Worm (Caenorhabditis elegans) whole organism, late embryonic: Measurements from ENCODE around the gene Y47D3B.12.
A peak's percentile ranks its signal among the peaks of the same experiment; 100 is the strongest.

Experiments used
- K02D7.2 ChIP-seq: sonication (generic microtip); optimal IDR thresholded peaks from 2 replicates; lab custom pipeline; 2017; ENCODE audit warnings: mild to moderate bottlenecking, missing genetic modification characterization, missing compliant biosample characterization
- ama-1 ChIP-seq: fragments of 150-350 bp; optimal IDR thresholded peaks from 2 replicates; lab custom pipeline; 2014
- ceh-14 ChIP-seq: sonication (generic microtip); optimal IDR thresholded peaks from 2 replicates; lab custom pipeline; 2016; ENCODE audit warnings: missing genotype, missing genetic modification characterization, missing compliant biosample characterization
- elt-4 ChIP-seq: sonication (generic microtip); optimal IDR thresholded peaks from 2 replicates; lab custom pipeline; 2016; ENCODE audit warnings: missing genetic modification characterization, missing compliant biosample characterization
- fkh-10 ChIP-seq: fragments of 150-350 bp; optimal IDR thresholded peaks from 2 replicates; lab custom pipeline; 2014; ENCODE audit warnings: missing biosample characterization, missing genetic modification reagents, missing genetic modification characterization
- lin-11 ChIP-seq: fragments of 200-800 bp; sonication (Bioruptor generic); optimal IDR thresholded peaks from 2 replicates; lab custom pipeline; 2018; ENCODE audit warnings: mild to moderate bottlenecking, missing genetic modification characterization, missing compliant biosample characterization
- nhr-11 ChIP-seq: fragments of 150-350 bp; optimal IDR thresholded peaks from 2 replicates; lab custom pipeline; 2014; ENCODE audit warnings: missing biosample characterization, missing genetic modification characterization
- pha-4 ChIP-seq: fragments of 150-350 bp; optimal IDR thresholded peaks from 2 replicates; lab custom pipeline; 2018; ENCODE audit warnings: missing biosample characterization, missing genetic modification reagents, missing genetic modification characterization
- pqm-1 ChIP-seq: sonication (generic microtip); optimal IDR thresholded peaks from 2 replicates; lab custom pipeline; 2016; ENCODE audit warnings: missing genetic modification characterization, missing compliant biosample characterization
- pros-1 ChIP-seq: fragments of 150-350 bp; optimal IDR thresholded peaks from 2 replicates; lab custom pipeline; 2014; ENCODE audit warnings: missing biosample characterization, missing genetic modification reagents, missing genetic modification characterization
- rnt-1 ChIP-seq: sonication (generic microtip); optimal IDR thresholded peaks from 2 replicates; lab custom pipeline; 2016; ENCODE audit warnings: missing genetic modification characterization, missing compliant biosample characterization
- tbx-2 ChIP-seq: sonication (generic microtip); optimal IDR thresholded peaks from 2 replicates; lab custom pipeline; 2016; ENCODE audit warnings: missing genetic modification characterization, missing compliant biosample characterization
- tbx-7 ChIP-seq: sonication (generic microtip); optimal IDR thresholded peaks from 2 replicates; lab custom pipeline; 2016; ENCODE audit warnings: missing genotype, missing genetic modification characterization, missing compliant biosample characterization

ce11 chrIII:11371236-11371635 lies 31.6 kb upstream of the Y47D3B.12 start:
- TF ChIP-seq elt-4 (tag; lab: Kevin White, UChicago) (peak; percentile 51), nhr-11 (tag; lab: Kevin White, UChicago) (no peak), pha-4 (tag; lab: Kevin White, UChicago) (no peak), rnt-1 (tag; lab: Kevin White, UChicago) (peak; percentile 69), ama-1 (lab: Kevin White, UChicago) (no peak), K02D7.2 (peak; percentile 78), tbx-2 (tag; lab: Kevin White, UChicago) (peak; percentile 84), ceh-14 (tag; lab: Kevin White, UChicago) (peak; percentile 80), tbx-7 (peak; percentile 47), lin-11 (peak; percentile 82), pqm-1 (tag; lab: Kevin White, UChicago) (peak; percentile 27), fkh-10 (GFP tag; lab: Kevin White, UChicago) (peak; percentile 83), pros-1 (tag; lab: Kevin White, UChicago) (no peak)
